Worm (Caenorhabditis elegans): ENCODE data around the gene mltn-12.

ce11 chrIV:8979062-8979612 lies 13.7 kb upstream of the mltn-12 start:
- no peak for TF ChIP-seq tbx-2 (tag; optimal IDR thresholded peaks at IDR 0.05)
- no peak for TF ChIP-seq skn-1 (tag; optimal IDR thresholded peaks at IDR 0.05)
- no peak for TF ChIP-seq ceh-82 (tag; optimal IDR thresholded peaks at IDR 0.05)
- TF ChIP-seq nhr-23 (tag; optimal IDR thresholded peaks at IDR 0.05), result no peak
- TF ChIP-seq snpc-4 (tag; optimal IDR thresholded peaks at IDR 0.05), result no peak
- TF ChIP-seq jun-1 (tag; optimal IDR thresholded peaks at IDR 0.05), result no peak
- no peak for TF ChIP-seq unc-39 (tag; optimal IDR thresholded peaks at IDR 0.05)
- TF ChIP-seq ceh-9 (tag; optimal IDR thresholded peaks at IDR 0.05), result no peak
- no peak for TF ChIP-seq ama-1 (optimal IDR thresholded peaks at IDR 0.05)
- TF ChIP-seq nfya-1 (tag; optimal IDR thresholded peaks at IDR 0.05; ENCODE audit: insufficient read depth), result no peak
- no peak for TF ChIP-seq lin-15B (tag; optimal IDR thresholded peaks at IDR 0.05)
